Worm (Caenorhabditis elegans): ENCODE results near the gene sdz-20.

- no peak for TF ChIP-seq snpc-1.3 (tag; optimal IDR thresholded peaks at IDR 0.05; ENCODE audit: insufficient read depth)
- no peak for TF ChIP-seq mes-4 (tag; optimal IDR thresholded peaks at IDR 0.05)
- TF ChIP-seq ztf-6 (GFP tag; IDR thresholded peaks at IDR 0.05) = no peak
- TF ChIP-seq akir-1 (GFP tag; optimal IDR thresholded peaks at IDR 0.05) = no peak
- TF ChIP-seq nfya-1 (tag; optimal IDR thresholded peaks at IDR 0.05; ENCODE audit: borderline replicate concordance, insufficient read depth) = no peak
- no peak for TF ChIP-seq let-526 (GFP tag; IDR thresholded peaks at IDR 0.05)
- TF ChIP-seq Y53F4B.3 (GFP tag; IDR thresholded peaks at IDR 0.05) = no peak
- TF ChIP-seq egrh-3 (GFP tag; IDR thresholded peaks at IDR 0.05) = no peak
Measured at ce11 chrIII:13317383-13317911, 16.4 kb upstream of the sdz-20 start.

Measured in whole organism, young adult.